Fruit fly (Drosophila melanogaster) Kc167 (cell line): Measurements from ENCODE around the gene tkv.

Experiments used
- Myc ChIP-seq: fragments of >200 bp; optimal IDR thresholded peaks from 2 replicates; lab custom pipeline; 2017; ENCODE audit warnings: missing external identifiers
- Sin3A ChIP-seq: fragments of >200 bp; optimal IDR thresholded peaks from 2 replicates; lab custom pipeline; 2018; ENCODE audit warnings: missing external identifiers
- h ChIP-seq: fragments of >200 bp; optimal IDR thresholded peaks from 3 replicates; lab custom pipeline; 2018; ENCODE audit warnings: missing external identifiers
- ttk ChIP-seq: sonication (Bioruptor generic); optimal IDR thresholded peaks from 2 replicates; lab custom pipeline; 2017; ENCODE audit warnings: missing external identifiers

- TF ChIP-seq h (no peak), ttk (lab: Kevin White, UChicago) (no peak), Sin3A (lab: Kevin White, UChicago) (no peak), Myc (lab: Kevin White, UChicago) (no peak)
Observed at dm6 chr2L:5206964-5207585, 64.1 kb downstream of the tkv start, which contains the start of gene Cyp28d2.
